Fruit fly (Drosophila melanogaster) whole organism: ENCODE results near the gene mRpS18B.

Source experiments
- CG8478 ChIP-seq: fragments of >200 bp; optimal IDR thresholded peaks from 2 replicates; lab custom pipeline; 2018; ENCODE audit warnings: inconsistent platforms
- EcR ChIP-seq, 2 experiments: fragments of >200 bp; optimal IDR thresholded peaks; 2 replicates each; lab custom pipeline; 2017; ENCODE audit warnings: missing biosample characterization in 2 of 2, missing genetic modification characterization in 2 of 2, missing genetic modification reagents in 2 of 2
- pan ChIP-seq: fragments of >200 bp; optimal IDR thresholded peaks from 2 replicates; lab custom pipeline; 2017
- psq ChIP-seq: fragments of >200 bp; optimal IDR thresholded peaks from 2 replicates; lab custom pipeline; 2017
- usp ChIP-seq: fragments of >200 bp; optimal IDR thresholded peaks from 2 replicates; lab custom pipeline; 2017; ENCODE audit warnings: missing biosample characterization, missing genetic modification characterization, mixed read lengths

dm6 chr2L:20077423-20078401 is 19.3 kb downstream of the mRpS18B start:
- TF ChIP-seq pan (lab: Kevin White, UChicago) (peak; percentile 23), psq (lab: Kevin White, UChicago) (no peak), usp (GFP tag; lab: Kevin White, UChicago) (no peak), EcR (GFP tag; optimal IDR thresholded peaks at IDR 0.05; lab: Kevin White, UChicago) (no peak), CG8478 (lab: Kevin White, UChicago) (no peak)
